Fruit fly (Drosophila melanogaster) whole organism, embryonic: ENCODE data around the gene MED15.

Experiments used
- Ada2b ChIP-seq: fragments of 200-800 bp; sonication (Bioruptor generic); IDR thresholded peaks from 2 replicates; pipeline ENCODE4 v1.3.6; 2022; ENCODE audit warnings: missing biosample characterization, missing genetic modification characterization
- Asciz ChIP-seq: fragments of 200-800 bp; sonication (Bioruptor generic); optimal IDR thresholded peaks from 2 replicates; lab custom pipeline; 2017; ENCODE audit warnings: missing biosample characterization, mild to moderate bottlenecking, missing genetic modification characterization, missing genetic modification reagents
- BtbVII ChIP-seq: fragments of 200-800 bp; sonication (Bioruptor generic); optimal IDR thresholded peaks from 3 replicates; lab custom pipeline; 2017; ENCODE audit warnings: missing biosample characterization, mild to moderate bottlenecking, missing genetic modification characterization
- CG10267 ChIP-seq: fragments of 200-800 bp; sonication (Bioruptor generic); optimal IDR thresholded peaks from 2 replicates; lab custom pipeline; 2018; ENCODE audit warnings: missing biosample characterization, mild to moderate bottlenecking, missing genetic modification characterization, moderate library complexity
- CG10543 ChIP-seq: fragments of 200-800 bp; sonication (Bioruptor generic); optimal IDR thresholded peaks from 3 replicates; lab custom pipeline; 2017; ENCODE audit warnings: missing biosample characterization, mild to moderate bottlenecking, missing genetic modification characterization, moderate library complexity
- CG10654 ChIP-seq: fragments of 200-800 bp; sonication (Bioruptor generic); optimal IDR thresholded peaks from 2 replicates; lab custom pipeline; 2016; ENCODE audit warnings: missing biosample characterization, missing genetic modification characterization
- CG11093 ChIP-seq: fragments of 200-800 bp; sonication (Bioruptor generic); IDR thresholded peaks from 3 replicates; pipeline ENCODE4 v1.3.6; 2022; ENCODE audit warnings: missing biosample characterization, missing genetic modification characterization
- CG11696 ChIP-seq: fragments of 200-800 bp; sonication (Bioruptor generic); IDR thresholded peaks from 2 replicates; pipeline ENCODE4 v1.3.6; 2022; ENCODE audit warnings: missing biosample characterization, missing genetic modification characterization
- CG14710 ChIP-seq: fragments of 200-800 bp; sonication (Bioruptor generic); optimal IDR thresholded peaks from 3 replicates; lab custom pipeline; 2019; ENCODE audit warnings: missing biosample characterization, mild to moderate bottlenecking, missing genetic modification characterization, moderate library complexity
- CG17829 ChIP-seq: fragments of 200-800 bp; optimal IDR thresholded peaks from 2 replicates; lab custom pipeline; 2019; ENCODE audit warnings: missing biosample characterization, mild to moderate bottlenecking, missing genetic modification characterization, moderate library complexity
- CG17912 ChIP-seq: fragments of 200-800 bp; sonication (Bioruptor generic); optimal IDR thresholded peaks from 2 replicates; lab custom pipeline; 2018; ENCODE audit warnings: missing biosample characterization, mild to moderate bottlenecking, missing genetic modification characterization
- CG18262 ChIP-seq: fragments of 200-800 bp; optimal IDR thresholded peaks from 3 replicates; lab custom pipeline; 2019; ENCODE audit warnings: missing biosample characterization, mild to moderate bottlenecking, missing genetic modification characterization, moderate library complexity
- CG31365 ChIP-seq: fragments of 200-800 bp; sonication (Bioruptor generic); optimal IDR thresholded peaks from 2 replicates; lab custom pipeline; 2018; ENCODE audit warnings: missing biosample characterization, mild to moderate bottlenecking, missing genetic modification characterization
- CG4360 ChIP-seq: fragments of 200-800 bp; sonication (Bioruptor generic); IDR thresholded peaks from 2 replicates; pipeline ENCODE4 v1.3.6; 2022; ENCODE audit warnings: missing biosample characterization, missing genetic modification characterization
- CG4854 ChIP-seq: fragments of 200-800 bp; sonication (Bioruptor generic); optimal IDR thresholded peaks from 2 replicates; lab custom pipeline; 2016; ENCODE audit warnings: missing biosample characterization, missing genetic modification characterization, inconsistent platforms
- CG8359 ChIP-seq: fragments of 200-800 bp; sonication (Bioruptor generic); optimal IDR thresholded peaks from 2 replicates; lab custom pipeline; 2017; ENCODE audit warnings: missing biosample characterization, mild to moderate bottlenecking, missing genetic modification characterization, borderline replicate concordance
- CG8478 ChIP-seq: fragments of >200 bp; optimal IDR thresholded peaks from 2 replicates; lab custom pipeline; 2018
- D ChIP-seq, 2 experiments: fragments of 200-800 bp in 1 of 2; fragments of >200 bp in 1 of 2; sonication (Bioruptor generic) in 1 of 2; optimal IDR thresholded peaks; 2 replicates in 1 of 2; 3 replicates in 1 of 2; lab custom pipeline; 2017; ENCODE audit warnings: mild to moderate bottlenecking in 1 of 2, missing biosample characterization in 1 of 2, missing genetic modification characterization in 1 of 2, missing genetic modification reagents in 1 of 2
- Dbx ChIP-seq: fragments of 200-800 bp; sonication (Bioruptor generic); IDR thresholded peaks from 3 replicates; pipeline ENCODE4 v1.3.6; 2022; ENCODE audit warnings: missing biosample characterization, missing genetic modification characterization
- ERR ChIP-seq: fragments of 200-800 bp; sonication (Bioruptor generic); optimal IDR thresholded peaks from 2 replicates; lab custom pipeline; 2016; ENCODE audit warnings: missing biosample characterization, missing genetic modification characterization
- HLH4C ChIP-seq: fragments of 200-800 bp; sonication (Bioruptor generic); IDR thresholded peaks from 3 replicates; pipeline ENCODE4 v1.3.6; 2022; ENCODE audit warnings: missing biosample characterization, missing genetic modification characterization; ENCODE audit not compliant: partially characterized antibody
- HLH54F ChIP-seq: fragments of 200-800 bp; sonication (Bioruptor generic); optimal IDR thresholded peaks from 3 replicates; lab custom pipeline; 2016; ENCODE audit warnings: missing biosample characterization, missing genetic modification characterization
- Hsf ChIP-seq: fragments of 200-800 bp; sonication (Bioruptor generic); optimal IDR thresholded peaks from 3 replicates; lab custom pipeline; 2016; ENCODE audit warnings: missing biosample characterization, missing genetic modification characterization
- Lim3 ChIP-seq: fragments of 200-800 bp; sonication (Bioruptor generic); IDR thresholded peaks from 2 replicates; pipeline ENCODE4 v1.3.6; 2022; ENCODE audit warnings: missing biosample characterization, missing genetic modification characterization
- MTF-1 ChIP-seq: fragments of 200-800 bp; sonication (Bioruptor generic); optimal IDR thresholded peaks from 2 replicates; lab custom pipeline; 2018; ENCODE audit warnings: missing biosample characterization, mild to moderate bottlenecking, missing genetic modification characterization, borderline replicate concordance
- Mad ChIP-seq: fragments of 200-800 bp; sonication (Bioruptor generic); optimal IDR thresholded peaks from 2 replicates; lab custom pipeline; 2016; ENCODE audit warnings: missing biosample characterization, missing genetic modification characterization
- Med ChIP-seq: fragments of 200-800 bp; sonication (Bioruptor generic); peaks from one replicate; lab custom pipeline; 2016; ENCODE audit warnings: missing biosample characterization, missing genetic modification characterization, mild to moderate bottlenecking, inconsistent platforms, moderate library complexity
- NC2β ChIP-seq: fragments of 200-800 bp; sonication (Bioruptor generic); optimal IDR thresholded peaks from 2 replicates; lab custom pipeline; 2016; ENCODE audit warnings: missing biosample characterization, missing genetic modification characterization
- NK7.1 ChIP-seq: fragments of 200-800 bp; sonication (Bioruptor generic); optimal IDR thresholded peaks from 3 replicates; lab custom pipeline; 2016; ENCODE audit warnings: missing biosample characterization, missing genetic modification characterization
- Opbp ChIP-seq: fragments of 200-800 bp; sonication (Bioruptor generic); IDR thresholded peaks from 3 replicates; pipeline ENCODE4 v1.3.6; 2022; ENCODE audit warnings: missing biosample characterization, missing genetic modification characterization; ENCODE audit not compliant: partially characterized antibody
- Ptx1 ChIP-seq: fragments of 200-800 bp; sonication (Bioruptor generic); IDR thresholded peaks from 2 replicates; pipeline ENCODE4 v1.3.6; 2022; ENCODE audit warnings: missing biosample characterization, missing genetic modification characterization
- Side ChIP-seq: fragments of 200-800 bp; sonication (Bioruptor generic); optimal IDR thresholded peaks from 2 replicates; lab custom pipeline; 2016; ENCODE audit warnings: missing biosample characterization, missing genetic modification characterization
- Six4 ChIP-seq: fragments of 200-800 bp; sonication (Bioruptor generic); optimal IDR thresholded peaks from 2 replicates; lab custom pipeline; 2016; ENCODE audit warnings: missing biosample characterization, missing genetic modification characterization
- aop ChIP-seq: fragments of 200-800 bp; sonication (Bioruptor generic); IDR thresholded peaks from 2 replicates; pipeline ENCODE4 v1.3.6; 2022; ENCODE audit warnings: missing biosample characterization, missing genetic modification characterization
- az2 ChIP-seq: fragments of 200-800 bp; sonication (Bioruptor generic); optimal IDR thresholded peaks from 3 replicates; lab custom pipeline; 2016; ENCODE audit warnings: missing biosample characterization, missing genetic modification characterization
- cad ChIP-seq: fragments of >200 bp; optimal IDR thresholded peaks from 2 replicates; lab custom pipeline; 2017; ENCODE audit warnings: missing biosample characterization, missing genetic modification characterization
- dpn ChIP-seq, 2 experiments: fragments of 200-800 bp; sonication (Bioruptor generic); optimal IDR thresholded peaks; 3 replicates each; lab custom pipeline; 2016; ENCODE audit warnings: missing biosample characterization in 2 of 2, missing genetic modification characterization in 2 of 2
- fd64A ChIP-seq: fragments of 200-800 bp; sonication (Bioruptor generic); optimal IDR thresholded peaks from 3 replicates; lab custom pipeline; 2018; ENCODE audit warnings: missing biosample characterization, mild to moderate bottlenecking, missing genetic modification characterization
- hb ChIP-seq: fragments of 200-800 bp; sonication (Bioruptor generic); IDR thresholded peaks from 3 replicates; pipeline ENCODE4 v1.3.6; 2022; ENCODE audit warnings: missing biosample characterization, missing genetic modification characterization; ENCODE audit not compliant: partially characterized antibody
- hth ChIP-seq: fragments of >200 bp; optimal IDR thresholded peaks from 2 replicates; lab custom pipeline; 2017; ENCODE audit warnings: inconsistent platforms
- odd ChIP-seq: fragments of 200-800 bp; sonication (Bioruptor generic); optimal IDR thresholded peaks from 2 replicates; lab custom pipeline; 2017; ENCODE audit warnings: missing biosample characterization, mild to moderate bottlenecking, missing genetic modification characterization
- pb ChIP-seq: fragments of 200-800 bp; sonication (Bioruptor generic); optimal IDR thresholded peaks from 3 replicates; lab custom pipeline; 2016; ENCODE audit warnings: missing biosample characterization, missing genetic modification characterization
- pzg ChIP-seq: fragments of 200-800 bp; sonication (Bioruptor generic); optimal IDR thresholded peaks from 3 replicates; lab custom pipeline; 2018; ENCODE audit warnings: missing biosample characterization, mild to moderate bottlenecking, missing genetic modification characterization, moderate library complexity
- ro ChIP-seq: fragments of 200-800 bp; sonication (Bioruptor generic); IDR thresholded peaks from 2 replicates; pipeline ENCODE4 v1.3.6; 2022; ENCODE audit warnings: missing biosample characterization, missing genetic modification characterization
- sd ChIP-seq: fragments of 200-800 bp; sonication (Bioruptor generic); optimal IDR thresholded peaks from 3 replicates; lab custom pipeline; 2018; ENCODE audit warnings: missing biosample characterization, mild to moderate bottlenecking, missing genetic modification characterization, moderate library complexity
- sens-2 ChIP-seq: fragments of 200-800 bp; sonication (Bioruptor generic); IDR thresholded peaks from 2 replicates; pipeline ENCODE4 v1.3.6; 2022; ENCODE audit warnings: missing biosample characterization, missing genetic modification characterization
- shn ChIP-seq: fragments of 200-800 bp; sonication (Bioruptor generic); optimal IDR thresholded peaks from 3 replicates; lab custom pipeline; 2016; ENCODE audit warnings: missing biosample characterization, missing genetic modification characterization
- sr ChIP-seq: fragments of 200-800 bp; sonication (Bioruptor generic); IDR thresholded peaks from 3 replicates; pipeline ENCODE4 v1.3.6; 2022; ENCODE audit warnings: missing biosample characterization, missing genetic modification characterization
- sug ChIP-seq: fragments of 200-800 bp; optimal IDR thresholded peaks from 2 replicates; lab custom pipeline; 2019; ENCODE audit warnings: missing biosample characterization, mild to moderate bottlenecking, missing genetic modification characterization, moderate library complexity
- zf30C ChIP-seq: fragments of 200-800 bp; sonication (Bioruptor generic); optimal IDR thresholded peaks from 3 replicates; lab custom pipeline; 2018; ENCODE audit warnings: missing biosample characterization, mild to moderate bottlenecking, missing genetic modification characterization

MED15 gene

dm6 chr2L:523165-523835, 50.5 kb downstream of the MED15 start (continued):
- TF ChIP-seq Dbx (GFP tag; lab: Robert Waterston, UW) (peak; percentile 60; the same call in 2 of the 3 replicates), CG18262 (no peak), ERR (GFP tag; lab: Kevin White, UChicago) (no peak), Asciz (no peak), Mad (GFP tag; lab: Kevin White, UChicago) (no peak), fd64A (GFP tag; lab: Kevin White, UChicago) (peak; percentile 51), CG10654 (GFP tag; lab: Kevin White, UChicago) (no peak), BtbVII (GFP tag; lab: Kevin White, UChicago) (no peak), D (optimal IDR thresholded peaks at IDR 0.05; lab: Kevin White, UChicago) (no peak), D (GFP tag; optimal IDR thresholded peaks at IDR 0.05; lab: Kevin White, UChicago) (no peak), Ada2b (GFP tag; lab: Robert Waterston, UW) (0 out of 2 replicates have a peak, but pooled peaks have one; percentile 12), Six4 (no peak), CG4854 (no peak), pzg (GFP tag; lab: Kevin White, UChicago) (no peak), CG11093 (no peak), hb (no peak), sd (tag; lab: Kevin White, UChicago) (peak; percentile 83), sr (GFP tag; lab: Robert Waterston, UW) (0 out of 3 replicates have a peak, but pooled peaks have one; percentile 42), pb (GFP tag; lab: Kevin White, UChicago) (peak; percentile 32), odd (GFP tag; lab: Kevin White, UChicago) (peak; percentile 43), ro (GFP tag; lab: Robert Waterston, UW) (no peak), NK7.1 (no peak), Lim3 (GFP tag; lab: Robert Waterston, UW) (no peak), Hsf (GFP tag; lab: Kevin White, UChicago) (no peak), az2 (no peak), shn (GFP tag; lab: Kevin White, UChicago) (peak; percentile 61), Side (peak; percentile 32), CG17829 (tag; lab: Kevin White, UChicago) (peak; percentile 79), CG11696 (GFP tag; lab: Robert Waterston, UW) (no peak), CG17912 (GFP tag; lab: Kevin White, UChicago) (peak; percentile 28), Ptx1 (GFP tag; lab: Robert Waterston, UW) (no peak), CG31365 (tag; lab: Kevin White, UChicago) (peak; percentile 0), CG10543 (GFP tag; lab: Kevin White, UChicago) (peak; percentile 97), sens-2 (GFP tag; lab: Robert Waterston, UW) (no peak), HLH4C (peak; percentile 63; the same call in 2 of the 3 replicates), MTF-1 (GFP tag; lab: Kevin White, UChicago) (peak; percentile 60), HLH54F (GFP tag; lab: Kevin White, UChicago) (no peak), sug (tag; lab: Kevin White, UChicago) (peak; percentile 60), zf30C (no peak), CG4360 (GFP tag; lab: Robert Waterston, UW) (peak; percentile 33), cad (no peak), CG8359 (no peak), aop (GFP tag; lab: Robert Waterston, UW) (0 out of 2 replicates have a peak, but pooled peaks have one; percentile 32), Opbp (GFP tag; lab: Robert Waterston, UW) (peak; percentile 72; the same call in 2 of the 3 replicates), CG8478 (lab: Kevin White, UChicago) (no peak), dpn (GFP tag; optimal IDR thresholded peaks at IDR 0.05; lab: Kevin White, UChicago) (no peak), CG10267 (tag; lab: Kevin White, UChicago) (no peak), hth (no peak), CG14710 (tag; lab: Kevin White, UChicago) (peak; percentile 25), Med (GFP tag; lab: Kevin White, UChicago) (peak; percentile 95), NC2β (GFP tag; lab: Kevin White, UChicago) (no peak)
